Fruit fly (Drosophila melanogaster) whole organism, prepupa: Measurements from ENCODE around the gene CG32264.
A peak's percentile ranks its signal among the peaks of the same experiment; 100 is the strongest.

Source experiments
- Blimp-1 ChIP-seq: fragments of 200-800 bp; sonication (Bioruptor generic); optimal IDR thresholded peaks from 3 replicates; lab custom pipeline; 2017; ENCODE audit warnings: missing biosample characterization, missing genetic modification characterization, mild to moderate bottlenecking, moderate library complexity, missing genetic modification reagents
- CG10631 ChIP-seq: fragments of 200-800 bp; sonication (Bioruptor generic); optimal IDR thresholded peaks from 2 replicates; lab custom pipeline; 2016; ENCODE audit warnings: missing biosample characterization, missing genetic modification characterization
- CG10669 ChIP-seq: fragments of 200-800 bp; sonication (Bioruptor generic); optimal IDR thresholded peaks from 3 replicates; lab custom pipeline; 2018; ENCODE audit warnings: missing biosample characterization, mild to moderate bottlenecking, missing genetic modification characterization, moderate library complexity
- CG11294 ChIP-seq: fragments of 200-800 bp; sonication (Bioruptor generic); IDR thresholded peaks from 2 replicates; pipeline ENCODE4 v1.3.6; 2022; ENCODE audit warnings: missing biosample characterization, missing genetic modification characterization
- CG11762 ChIP-seq: fragments of 200-800 bp; sonication (Bioruptor generic); optimal IDR thresholded peaks from 3 replicates; lab custom pipeline; 2016; ENCODE audit warnings: missing biosample characterization, missing genetic modification characterization; ENCODE audit not compliant: insufficient read depth
- CG11902 ChIP-seq: fragments of 200-800 bp; sonication (Bioruptor generic); optimal IDR thresholded peaks from 3 replicates; lab custom pipeline; 2016; ENCODE audit warnings: missing biosample characterization, missing genetic modification characterization
- CG15336 ChIP-seq: fragments of 200-800 bp; sonication (Bioruptor generic); IDR thresholded peaks from 2 replicates; pipeline ENCODE4 v1.3.6; 2022; ENCODE audit warnings: missing biosample characterization, missing genetic modification characterization
- CG1621 ChIP-seq: fragments of 200-800 bp; sonication (Bioruptor generic); optimal IDR thresholded peaks from 3 replicates; lab custom pipeline; 2018; ENCODE audit warnings: missing biosample characterization, mild to moderate bottlenecking, missing genetic modification characterization
- CG16779 ChIP-seq: fragments of 200-800 bp; sonication (Bioruptor generic); optimal IDR thresholded peaks from 3 replicates; lab custom pipeline; 2017; ENCODE audit warnings: missing biosample characterization, mild to moderate bottlenecking, missing genetic modification characterization
- CG3032 ChIP-seq: fragments of 200-800 bp; optimal IDR thresholded peaks from 2 replicates; lab custom pipeline; 2019; ENCODE audit warnings: missing biosample characterization, mild to moderate bottlenecking, missing genetic modification characterization, moderate library complexity
- CG31627 ChIP-seq: fragments of 200-800 bp; sonication (Bioruptor generic); optimal IDR thresholded peaks from 3 replicates; lab custom pipeline; 2016; ENCODE audit warnings: missing biosample characterization, missing genetic modification characterization
- CG32006 ChIP-seq: fragments of 200-800 bp; sonication (Bioruptor generic); optimal IDR thresholded peaks from 3 replicates; lab custom pipeline; 2017; ENCODE audit warnings: missing biosample characterization, mild to moderate bottlenecking, missing genetic modification characterization
- CG34406 ChIP-seq: fragments of 200-800 bp; sonication (Bioruptor generic); optimal IDR thresholded peaks from 3 replicates; lab custom pipeline; 2016; ENCODE audit warnings: missing biosample characterization, missing genetic modification characterization
- CG3919 ChIP-seq: fragments of 200-800 bp; sonication (Bioruptor generic); optimal IDR thresholded peaks from 3 replicates; lab custom pipeline; 2016; ENCODE audit warnings: missing biosample characterization, missing genetic modification characterization
- CG4318 ChIP-seq: fragments of 200-800 bp; sonication (Bioruptor generic); optimal IDR thresholded peaks from 3 replicates; lab custom pipeline; 2017; ENCODE audit warnings: missing biosample characterization, mild to moderate bottlenecking, missing genetic modification characterization
- CG6792 ChIP-seq: fragments of 200-800 bp; sonication (Bioruptor generic); optimal IDR thresholded peaks from 3 replicates; lab custom pipeline; 2016; ENCODE audit warnings: missing biosample characterization, missing genetic modification characterization
- CG6808 ChIP-seq: fragments of 200-800 bp; sonication (Bioruptor generic); optimal IDR thresholded peaks from 3 replicates; lab custom pipeline; 2017; ENCODE audit warnings: missing biosample characterization, missing genetic modification characterization, mild to moderate bottlenecking, moderate library complexity, missing genetic modification reagents
- CG7368 ChIP-seq: fragments of 200-800 bp; sonication (Bioruptor generic); optimal IDR thresholded peaks from 3 replicates; lab custom pipeline; 2016; ENCODE audit warnings: missing biosample characterization, missing genetic modification characterization
- CG8119 ChIP-seq: fragments of 200-800 bp; sonication (Bioruptor generic); IDR thresholded peaks from 3 replicates; pipeline ENCODE4 v1.3.6; 2022; ENCODE audit warnings: missing biosample characterization, missing genetic modification characterization
- CG8319 ChIP-seq: fragments of 200-800 bp; sonication (Bioruptor generic); optimal IDR thresholded peaks from 3 replicates; lab custom pipeline; 2016; ENCODE audit warnings: missing biosample characterization, missing genetic modification characterization
- CG9139 ChIP-seq: fragments of 200-800 bp; sonication (Bioruptor generic); optimal IDR thresholded peaks from 3 replicates; lab custom pipeline; 2017; ENCODE audit warnings: missing biosample characterization, mild to moderate bottlenecking, missing genetic modification characterization
- Eip75B ChIP-seq: fragments of 200-800 bp; sonication (Bioruptor generic); optimal IDR thresholded peaks from 3 replicates; lab custom pipeline; 2016; ENCODE audit warnings: missing biosample characterization, missing genetic modification characterization
- Eip78C ChIP-seq: fragments of 200-800 bp; sonication (Bioruptor generic); peaks from one replicate; lab custom pipeline; 2016; ENCODE audit warnings: missing biosample characterization, missing genetic modification characterization
- Eip93F ChIP-seq: fragments of 200-800 bp; sonication (Bioruptor generic); optimal IDR thresholded peaks from 2 replicates; lab custom pipeline; 2016; ENCODE audit warnings: missing biosample characterization, mild to moderate bottlenecking, missing genetic modification characterization
- Ets21C ChIP-seq: fragments of 200-800 bp; sonication (Bioruptor generic); optimal IDR thresholded peaks from 3 replicates; lab custom pipeline; 2016; ENCODE audit warnings: missing biosample characterization, missing genetic modification characterization
- Gug ChIP-seq: fragments of 200-800 bp; sonication (Bioruptor generic); IDR thresholded peaks from 2 replicates; pipeline ENCODE4 v1.3.6; 2022; ENCODE audit warnings: missing biosample characterization, missing genetic modification characterization
- Hr38 ChIP-seq: sonication (Bioruptor generic); optimal IDR thresholded peaks from 2 replicates; lab custom pipeline; 2016; ENCODE audit warnings: missing biosample characterization, missing genetic modification characterization
- Hr39 ChIP-seq: fragments of 200-800 bp; sonication (Bioruptor generic); optimal IDR thresholded peaks from 2 replicates; lab custom pipeline; 2016; ENCODE audit warnings: missing biosample characterization, missing genetic modification characterization
- Hr4 ChIP-seq: fragments of 200-800 bp; sonication (Bioruptor generic); optimal IDR thresholded peaks from 3 replicates; lab custom pipeline; 2016; ENCODE audit warnings: missing biosample characterization, missing genetic modification characterization
- Lpt ChIP-seq: fragments of 200-800 bp; sonication (Bioruptor generic); optimal IDR thresholded peaks from 3 replicates; lab custom pipeline; 2016; ENCODE audit warnings: missing biosample characterization, missing genetic modification characterization
- Met ChIP-seq: fragments of 200-800 bp; sonication (Bioruptor generic); optimal IDR thresholded peaks from 3 replicates; lab custom pipeline; 2016; ENCODE audit warnings: missing biosample characterization, missing genetic modification characterization
- OdsH ChIP-seq: fragments of 200-800 bp; sonication (Bioruptor generic); optimal IDR thresholded peaks from 3 replicates; lab custom pipeline; 2016; ENCODE audit warnings: missing biosample characterization, missing genetic modification characterization
- Smox ChIP-seq: fragments of 200-800 bp; sonication (Bioruptor generic); optimal IDR thresholded peaks from 3 replicates; lab custom pipeline; 2016; ENCODE audit warnings: missing biosample characterization, missing genetic modification characterization
- Sox102F ChIP-seq: fragments of 200-800 bp; sonication (Bioruptor generic); optimal IDR thresholded peaks from 2 replicates; lab custom pipeline; 2016; ENCODE audit warnings: missing biosample characterization, mild to moderate bottlenecking, missing genetic modification characterization
- Sox14 ChIP-seq: fragments of 200-800 bp; sonication (Bioruptor generic); optimal IDR thresholded peaks from 3 replicates; lab custom pipeline; 2016; ENCODE audit warnings: missing biosample characterization, missing genetic modification characterization
- Sox15 ChIP-seq: fragments of 200-800 bp; sonication (Bioruptor generic); optimal IDR thresholded peaks from 3 replicates; lab custom pipeline; 2016; ENCODE audit warnings: missing biosample characterization, missing genetic modification characterization
- achi ChIP-seq: fragments of 200-800 bp; sonication (Bioruptor generic); optimal IDR thresholded peaks from 3 replicates; lab custom pipeline; 2016; ENCODE audit warnings: missing biosample characterization, missing genetic modification characterization
- acj6 ChIP-seq: fragments of 200-800 bp; sonication (Bioruptor generic); optimal IDR thresholded peaks from 3 replicates; lab custom pipeline; 2016; ENCODE audit warnings: missing biosample characterization, missing genetic modification characterization
- cyc ChIP-seq: fragments of 200-800 bp; sonication (Bioruptor generic); optimal IDR thresholded peaks from 3 replicates; lab custom pipeline; 2016; ENCODE audit warnings: missing biosample characterization, missing genetic modification characterization
- dac ChIP-seq: fragments of 200-800 bp; sonication (Bioruptor generic); optimal IDR thresholded peaks from 2 replicates; lab custom pipeline; 2017; ENCODE audit warnings: missing biosample characterization, mild to moderate bottlenecking, missing genetic modification characterization
- dsx ChIP-seq: fragments of 200-800 bp; optimal IDR thresholded peaks from 3 replicates; lab custom pipeline; 2019; ENCODE audit warnings: missing biosample characterization, mild to moderate bottlenecking, missing genetic modification characterization, moderate library complexity; ENCODE audit not compliant: poor library complexity, severe bottlenecking
- eg ChIP-seq: fragments of 200-800 bp; sonication (Bioruptor generic); IDR thresholded peaks from 3 replicates; pipeline ENCODE4 v1.3.6; 2022; ENCODE audit warnings: missing biosample characterization, missing genetic modification characterization
- esn ChIP-seq: fragments of 200-800 bp; sonication (Bioruptor generic); optimal IDR thresholded peaks from 2 replicates; lab custom pipeline; 2016; ENCODE audit warnings: missing biosample characterization, mild to moderate bottlenecking, missing genetic modification characterization, moderate library complexity
- fd59A ChIP-seq: fragments of 200-800 bp; sonication (Bioruptor generic); optimal IDR thresholded peaks from 2 replicates; lab custom pipeline; 2017; ENCODE audit warnings: missing biosample characterization, mild to moderate bottlenecking, missing genetic modification characterization, missing genetic modification reagents
- fd85E ChIP-seq: fragments of 200-800 bp; sonication (Bioruptor generic); optimal IDR thresholded peaks from 3 replicates; lab custom pipeline; 2016; ENCODE audit warnings: missing biosample characterization, missing genetic modification characterization
- lz ChIP-seq: fragments of 200-800 bp; sonication (Bioruptor generic); optimal IDR thresholded peaks from 3 replicates; lab custom pipeline; 2016; ENCODE audit warnings: missing biosample characterization, missing genetic modification characterization
- net ChIP-seq: fragments of 200-800 bp; sonication (Bioruptor generic); optimal IDR thresholded peaks from 3 replicates; lab custom pipeline; 2016; ENCODE audit warnings: missing biosample characterization, missing genetic modification characterization
- pdm3 ChIP-seq: fragments of 200-800 bp; sonication (Bioruptor generic); optimal IDR thresholded peaks from 3 replicates; lab custom pipeline; 2016; ENCODE audit warnings: missing biosample characterization, missing genetic modification characterization
- spab ChIP-seq: fragments of 200-800 bp; sonication (Bioruptor generic); optimal IDR thresholded peaks from 2 replicates; lab custom pipeline; 2017; ENCODE audit warnings: missing biosample characterization, mild to moderate bottlenecking, missing genetic modification characterization, missing genetic modification reagents
- ss ChIP-seq, 2 experiments: fragments of 200-800 bp; sonication (Bioruptor generic); optimal IDR thresholded peaks; 2 replicates in 1 of 2; 3 replicates in 1 of 2; lab custom pipeline; 2017 to 2018; ENCODE audit warnings: mild to moderate bottlenecking in 2 of 2, missing biosample characterization in 2 of 2, missing genetic modification characterization in 2 of 2, moderate library complexity in 1 of 2
- svp ChIP-seq: fragments of 200-800 bp; sonication (Bioruptor generic); peaks from one replicate; lab custom pipeline; 2016; ENCODE audit warnings: missing biosample characterization, missing genetic modification characterization
- topi ChIP-seq: fragments of 200-800 bp; sonication (Bioruptor generic); optimal IDR thresholded peaks from 3 replicates; lab custom pipeline; 2016; ENCODE audit warnings: missing biosample characterization, missing genetic modification characterization
- vri ChIP-seq: fragments of 200-800 bp; sonication (Bioruptor generic); optimal IDR thresholded peaks from 3 replicates; lab custom pipeline; 2016; ENCODE audit warnings: missing biosample characterization, mild to moderate bottlenecking, missing genetic modification characterization

The CG32264 gene

DNA sequence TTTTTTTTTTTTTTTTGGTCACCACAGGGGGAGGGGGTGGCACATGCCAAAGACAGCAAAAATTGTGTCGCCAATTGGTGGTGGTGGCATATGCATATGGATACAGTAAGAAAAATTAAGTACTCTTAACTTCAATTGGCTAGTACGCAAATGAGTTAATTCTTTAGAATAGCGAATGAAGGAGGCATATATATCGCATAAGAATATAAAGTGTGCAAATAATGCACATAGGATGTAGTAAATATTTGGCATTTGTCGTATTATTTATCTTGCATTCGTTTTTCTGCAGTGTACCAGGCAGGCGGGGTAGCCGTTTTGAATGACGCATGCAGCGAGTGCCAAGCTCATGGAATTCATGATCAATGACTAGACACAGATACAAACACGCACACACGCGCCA, 96.9 kb downstream of the CG32264 start:
- TF ChIP-seq Hr38 (GFP tag; lab: Kevin White, UChicago) (no peak), cyc (GFP tag; lab: Kevin White, UChicago) (peak; percentile 5), Eip93F (GFP tag; lab: Kevin White, UChicago) (no peak), fd59A (GFP tag; lab: Kevin White, UChicago) (peak; percentile 32), CG31627 (GFP tag; lab: Kevin White, UChicago) (no peak), CG6792 (peak; percentile 9), esn (GFP tag; lab: Kevin White, UChicago) (no peak), CG10631 (GFP tag; lab: Kevin White, UChicago) (peak; percentile 19), CG11762 (GFP tag; lab: Kevin White, UChicago) (peak; percentile 26), Ets21C (GFP tag; lab: Kevin White, UChicago) (no peak), CG4318 (no peak), Smox (GFP tag; lab: Kevin White, UChicago) (no peak), Eip75B (GFP tag; lab: Kevin White, UChicago) (peak; percentile 10), Sox102F (GFP tag; lab: Kevin White, UChicago) (no peak), Sox15 (GFP tag; lab: Kevin White, UChicago) (no peak), CG11902 (GFP tag; lab: Kevin White, UChicago) (no peak), achi (peak; percentile 48), pdm3 (GFP tag; lab: Kevin White, UChicago) (peak; percentile 53), Eip78C (peak; percentile 73), CG8119 (GFP tag; lab: Robert Waterston, UW) (peak; percentile 62; the same call in 2 of the 3 replicates), acj6 (GFP tag; lab: Kevin White, UChicago) (peak; percentile 8), topi (GFP tag; lab: Kevin White, UChicago) (peak; percentile 11), Blimp-1 (GFP tag; lab: Kevin White, UChicago) (no peak), dsx (GFP tag; lab: Kevin White, UChicago) (peak; percentile 39), CG16779 (tag; lab: Kevin White, UChicago) (no peak), CG3032 (peak; percentile 46), ss (GFP tag; optimal IDR thresholded peaks at IDR 0.05; lab: Kevin White, UChicago) (peak in 1 of 2 experiments; percentile 11), CG9139 (no peak), CG3919 (GFP tag; lab: Kevin White, UChicago) (peak; percentile 50), Hr39 (GFP tag; lab: Kevin White, UChicago) (no peak), net (GFP tag; lab: Kevin White, UChicago) (peak; percentile 24), CG7368 (peak; percentile 26), spab (GFP tag; lab: Kevin White, UChicago) (peak; percentile 34), OdsH (GFP tag; lab: Kevin White, UChicago) (peak; percentile 44), CG10669 (peak; percentile 48), svp (no peak), CG34406 (peak; percentile 2), Lpt (GFP tag; lab: Kevin White, UChicago) (peak; percentile 31), Gug (GFP tag; lab: Robert Waterston, UW) (no peak; the same call in 1 of the 2 replicates), eg (peak; percentile 61; the same call in 2 of the 3 replicates), CG32006 (GFP tag; lab: Kevin White, UChicago) (peak; percentile 66), CG11294 (0 out of 2 replicates have a peak, but pooled peaks have one; percentile 29), CG8319 (GFP tag; lab: Kevin White, UChicago) (no peak), lz (GFP tag; lab: Kevin White, UChicago) (no peak), CG1621 (tag; lab: Kevin White, UChicago) (no peak), Met (GFP tag; lab: Kevin White, UChicago) (no peak), CG15336 (GFP tag; lab: Robert Waterston, UW) (peak; percentile 66), CG6808 (peak; percentile 47), Hr4 (GFP tag; lab: Kevin White, UChicago) (peak; percentile 62), Sox14 (GFP tag; lab: Kevin White, UChicago) (peak; percentile 6), dac (GFP tag; lab: Kevin White, UChicago) (no peak), vri (GFP tag; lab: Kevin White, UChicago) (no peak), fd85E (no peak)
